Fruit fly (Drosophila melanogaster): ENCODE data around the gene CG15646.

The CG15646 gene

dm6 chrX:15701047-15701446, 30.2 kb upstream of the CG15646 start, which contains the start of gene CG9240:
CG9240 (minus strand) TSS chrX:15701259.
- no peak for TF ChIP-seq CG9948 (tag; optimal IDR thresholded peaks at IDR 0.05)
- no peak for TF ChIP-seq CG34367 (tag; optimal IDR thresholded peaks at IDR 0.05)
- TF ChIP-seq fd96Ca (GFP tag; IDR thresholded peaks at IDR 0.05), result no peak
- no peak for TF ChIP-seq Snoo (tag; optimal IDR thresholded peaks at IDR 0.05)
- TF ChIP-seq CG32121 (GFP tag; IDR thresholded peaks at IDR 0.05), result no peak

DNA sequence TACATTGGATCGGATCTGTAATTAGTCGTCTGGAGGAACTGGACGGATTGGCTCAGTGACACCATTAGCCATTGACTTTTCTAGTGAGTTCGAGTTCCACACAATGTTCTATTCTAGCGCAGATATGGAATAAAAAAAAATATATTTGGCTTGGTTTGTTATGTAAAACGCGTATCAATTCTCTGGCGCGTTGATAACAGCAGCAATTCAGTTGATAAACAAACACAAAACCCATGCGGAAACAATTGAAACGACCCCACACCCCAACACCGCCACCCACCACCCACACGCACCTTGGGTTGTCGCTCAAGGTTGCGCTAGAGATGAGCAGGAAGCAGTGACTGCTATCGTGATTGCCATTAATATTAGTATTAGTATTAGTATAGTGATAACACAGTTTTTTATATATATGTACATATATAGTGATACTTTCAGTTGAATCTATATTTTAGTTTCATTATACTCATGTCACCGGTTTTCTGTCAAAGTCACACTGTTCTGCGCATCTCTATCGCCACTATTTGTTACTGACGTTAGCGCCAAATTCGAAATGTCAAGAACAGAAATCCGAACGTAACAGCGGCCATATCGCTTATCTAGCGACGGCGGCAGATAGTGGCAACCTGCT, 26.9 kb upstream of the CG15646 start:
- TF ChIP-seq CG4496 (GFP tag; IDR thresholded peaks at IDR 0.05) (peak; percentile 94), rn (GFP tag; IDR thresholded peaks at IDR 0.05) (peak; percentile 76), CG8301 (tag; optimal IDR thresholded peaks at IDR 0.05) (peak; percentile 89), CG17806 (tag; optimal IDR thresholded peaks at IDR 0.05) (peak; percentile 86), EcR (GFP tag; optimal IDR thresholded peaks at IDR 0.05) (peak; percentile 2), CG8159 (tag; optimal IDR thresholded peaks at IDR 0.05) (peak; percentile 88), Snoo (tag; optimal IDR thresholded peaks at IDR 0.05) (peak; percentile 84), CG32121 (GFP tag; IDR thresholded peaks at IDR 0.05) (peak; percentile 95), CG9948 (tag; optimal IDR thresholded peaks at IDR 0.05) (peak; percentile 84), Pif1A (GFP tag; optimal IDR thresholded peaks at IDR 0.05) (no peak), D1 (tag; optimal IDR thresholded peaks at IDR 0.05) (peak; percentile 67), CG10348 (GFP tag; IDR thresholded peaks at IDR 0.05) (peak; percentile 67), Ets98B (GFP tag; IDR thresholded peaks at IDR 0.05) (peak; percentile 92), CG12605 (GFP tag; IDR thresholded peaks at IDR 0.05) (peak; percentile 64), gl (tag; optimal IDR thresholded peaks at IDR 0.05) (peak; percentile 76), CG13204 (GFP tag; optimal IDR thresholded peaks at IDR 0.05) (no peak), Pif1B (GFP tag; optimal IDR thresholded peaks at IDR 0.05) (peak; percentile 83), CG34367 (tag; optimal IDR thresholded peaks at IDR 0.05) (peak; percentile 75), fd96Ca (GFP tag; IDR thresholded peaks at IDR 0.05) (peak; percentile 90), CG15710 (tag; optimal IDR thresholded peaks at IDR 0.05) (peak; percentile 82), CG14655 (GFP tag; optimal IDR thresholded peaks at IDR 0.05) (peak; percentile 92)

- no peak for TF ChIP-seq Snoo (tag; optimal IDR thresholded peaks at IDR 0.05)
- TF ChIP-seq CG4496 (GFP tag; IDR thresholded peaks at IDR 0.05), result peak; percentile 29; the same call in 2 of the 3 replicates
- TF ChIP-seq CG14655 (GFP tag; optimal IDR thresholded peaks at IDR 0.05), result no peak
- TF ChIP-seq CG9948 (tag; optimal IDR thresholded peaks at IDR 0.05), result no peak
- no peak for TF ChIP-seq CG8159 (tag; optimal IDR thresholded peaks at IDR 0.05)
- no peak for TF ChIP-seq CG17806 (tag; optimal IDR thresholded peaks at IDR 0.05)
- TF ChIP-seq CG10348 (GFP tag; IDR thresholded peaks at IDR 0.05), result no peak
- TF ChIP-seq CG34367 (tag; optimal IDR thresholded peaks at IDR 0.05), result no peak
- TF ChIP-seq rn (GFP tag; IDR thresholded peaks at IDR 0.05), result no peak
- TF ChIP-seq fd96Ca (GFP tag; IDR thresholded peaks at IDR 0.05), result no peak
- TF ChIP-seq CG8301 (tag; optimal IDR thresholded peaks at IDR 0.05), result no peak
- no peak for TF ChIP-seq Pif1B (GFP tag; optimal IDR thresholded peaks at IDR 0.05)
- no peak for TF ChIP-seq CG12605 (GFP tag; IDR thresholded peaks at IDR 0.05)
- TF ChIP-seq gl (tag; optimal IDR thresholded peaks at IDR 0.05), result no peak
- no peak for TF ChIP-seq EcR (GFP tag; optimal IDR thresholded peaks at IDR 0.05)
- TF ChIP-seq D1 (tag; optimal IDR thresholded peaks at IDR 0.05), result peak; percentile 41
- no peak for TF ChIP-seq CG13204 (GFP tag; optimal IDR thresholded peaks at IDR 0.05)
Measured at dm6 chrX:15696854-15697540, 26.2 kb upstream of the CG15646 start, which contains the start of gene CG8128. CG8128 (plus strand) TSS chrX:15697494.

dm6 chrX:15688757-15689156, 17.9 kb upstream of the CG15646 start, which contains the start of gene CG15599:
CG15599 (minus strand) TSS chrX:15688857.
- TF ChIP-seq CG14655 (GFP tag; optimal IDR thresholded peaks at IDR 0.05) (no peak), Pif1A (GFP tag; optimal IDR thresholded peaks at IDR 0.05) (no peak), fd96Ca (GFP tag; IDR thresholded peaks at IDR 0.05) (no peak), CG8301 (tag; optimal IDR thresholded peaks at IDR 0.05) (no peak), Ets98B (GFP tag; IDR thresholded peaks at IDR 0.05) (no peak), EcR (GFP tag; optimal IDR thresholded peaks at IDR 0.05) (no peak), CG34367 (tag; optimal IDR thresholded peaks at IDR 0.05) (no peak), CG13204 (GFP tag; optimal IDR thresholded peaks at IDR 0.05) (no peak)

DNA sequence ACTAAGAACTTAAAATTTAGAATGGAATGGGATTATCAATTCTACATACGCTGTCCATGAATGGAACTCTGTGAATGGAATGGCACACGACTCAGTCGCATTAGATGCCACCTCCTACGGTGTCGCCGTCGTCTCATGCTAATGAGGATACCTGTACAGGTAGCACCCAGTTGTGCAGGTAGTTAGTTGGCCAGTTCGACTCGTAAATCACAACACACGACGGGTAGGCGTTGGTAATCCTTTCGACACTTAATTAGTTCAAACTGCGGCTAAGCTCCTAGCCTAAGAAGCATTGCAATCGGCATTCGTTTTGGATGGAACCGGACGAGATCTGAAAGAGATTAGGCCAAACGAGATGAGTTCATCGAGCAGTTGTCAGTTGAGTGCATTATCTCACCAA, 13.6 kb upstream of the CG15646 start:
- TF ChIP-seq CG10348 (GFP tag; IDR thresholded peaks at IDR 0.05), result no peak
- no peak for TF ChIP-seq Pif1B (GFP tag; optimal IDR thresholded peaks at IDR 0.05)
- TF ChIP-seq CG14655 (GFP tag; optimal IDR thresholded peaks at IDR 0.05), result no peak
- TF ChIP-seq CG32121 (GFP tag; IDR thresholded peaks at IDR 0.05), result no peak
- TF ChIP-seq EcR (GFP tag; optimal IDR thresholded peaks at IDR 0.05), result no peak
- TF ChIP-seq CG34367 (tag; optimal IDR thresholded peaks at IDR 0.05), result no peak
- no peak for TF ChIP-seq CG4496 (GFP tag; IDR thresholded peaks at IDR 0.05)
- no peak for TF ChIP-seq Ets98B (GFP tag; IDR thresholded peaks at IDR 0.05)

DNA sequence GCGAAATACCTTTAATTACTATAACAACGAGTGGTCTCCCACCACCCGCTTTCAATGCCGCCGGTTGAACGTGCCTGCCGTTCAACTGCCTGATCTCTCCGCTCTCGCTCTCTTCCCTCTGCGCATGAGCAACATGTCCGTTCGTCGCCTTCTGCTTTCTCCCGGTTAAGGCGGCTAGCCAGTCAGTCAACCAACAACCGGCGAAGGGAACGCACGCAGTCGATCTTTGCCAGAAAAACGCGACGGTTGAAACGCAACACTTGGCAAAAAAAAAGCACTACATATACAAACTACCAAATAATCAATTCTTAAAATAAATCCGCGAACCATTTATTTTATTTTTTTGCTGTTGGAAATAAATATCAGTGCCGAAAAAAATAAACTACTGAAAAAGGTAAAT, 4.5 kb upstream of the CG15646 start, which contains the start of gene CG12708:
TSS of gene CG12708 (plus strand) at position 183 of the 400 bp plus-strand sequence.
- TF ChIP-seq gl (tag; optimal IDR thresholded peaks at IDR 0.05) (no peak), CG9948 (tag; optimal IDR thresholded peaks at IDR 0.05) (no peak), CG10348 (GFP tag; IDR thresholded peaks at IDR 0.05) (no peak), CG13204 (GFP tag; optimal IDR thresholded peaks at IDR 0.05) (no peak), CG12605 (GFP tag; IDR thresholded peaks at IDR 0.05) (0 out of 2 replicates have a peak, but pooled peaks have one; percentile 21), rn (GFP tag; IDR thresholded peaks at IDR 0.05) (no peak), CG14655 (GFP tag; optimal IDR thresholded peaks at IDR 0.05) (peak; percentile 18), CG8301 (tag; optimal IDR thresholded peaks at IDR 0.05) (peak; percentile 6), EcR (GFP tag; optimal IDR thresholded peaks at IDR 0.05) (peak; percentile 19), Pif1A (GFP tag; optimal IDR thresholded peaks at IDR 0.05) (peak; percentile 32), Pif1B (GFP tag; optimal IDR thresholded peaks at IDR 0.05) (peak; percentile 35), CG34367 (tag; optimal IDR thresholded peaks at IDR 0.05) (no peak), CG8159 (tag; optimal IDR thresholded peaks at IDR 0.05) (no peak), CG4496 (GFP tag; IDR thresholded peaks at IDR 0.05) (peak; percentile 56; the same call in 1 of the 3 replicates), D1 (tag; optimal IDR thresholded peaks at IDR 0.05) (no peak), CG32121 (GFP tag; IDR thresholded peaks at IDR 0.05) (no peak), Snoo (tag; optimal IDR thresholded peaks at IDR 0.05) (peak; percentile 16), CG17806 (tag; optimal IDR thresholded peaks at IDR 0.05) (peak; percentile 6), fd96Ca (GFP tag; IDR thresholded peaks at IDR 0.05) (no peak; the same call in 2 of the 3 replicates), Ets98B (GFP tag; IDR thresholded peaks at IDR 0.05) (peak; percentile 44)
